Worm (Caenorhabditis elegans): ENCODE results near the gene C18D4.3.

ce11 chrV:17551396-17551795, 18.8 kb upstream of the C18D4.3 start:
- TF ChIP-seq dpl-1 (GFP tag; optimal IDR thresholded peaks at IDR 0.05) (no peak), lin-15B (tag; optimal IDR thresholded peaks at IDR 0.05) (no peak), egl-27 (tag; optimal IDR thresholded peaks at IDR 0.05) (no peak), ets-5 (GFP tag; IDR thresholded peaks at IDR 0.05) (no peak), zip-4 (GFP tag; optimal IDR thresholded peaks at IDR 0.05) (no peak)

Measured in whole organism, L1 larva.